Fruit fly (Drosophila melanogaster) whole organism, embryonic: ENCODE data around the gene Cby.

Experiments
- Ada2b ChIP-seq: fragments of 200-800 bp; sonication (Bioruptor generic); IDR thresholded peaks from 2 replicates; pipeline ENCODE4 v1.3.6; 2022; ENCODE audit warnings: missing biosample characterization, missing genetic modification characterization
- Aef1 ChIP-seq: fragments of 200-800 bp; sonication (Bioruptor generic); IDR thresholded peaks from 3 replicates; pipeline ENCODE4 v1.3.6; 2022; ENCODE audit warnings: missing biosample characterization, missing genetic modification characterization
- Atf6 ChIP-seq: fragments of 200-800 bp; sonication (Bioruptor generic); IDR thresholded peaks from 2 replicates; pipeline ENCODE4 v1.3.6; 2022; ENCODE audit warnings: missing biosample characterization, missing genetic modification characterization
- Awh ChIP-seq: fragments of 200-800 bp; sonication (Bioruptor generic); IDR thresholded peaks from 2 replicates; pipeline ENCODE4, ENCODE4 v1.3.6; 2022; ENCODE audit warnings: missing biosample characterization, missing genetic modification characterization
- B-H1 ChIP-seq: fragments of 200-800 bp; sonication (Bioruptor generic); IDR thresholded peaks from 3 replicates; pipeline ENCODE4 v1.3.6; 2022; ENCODE audit warnings: missing biosample characterization, missing genetic modification characterization
- CG12659 ChIP-seq: fragments of 200-800 bp; sonication (Bioruptor generic); optimal IDR thresholded peaks from 3 replicates; lab custom pipeline; 2017; ENCODE audit warnings: mild to moderate bottlenecking, missing biosample characterization, missing genetic modification reagents, missing genetic modification characterization
- CG13424 ChIP-seq: fragments of 200-800 bp; sonication (Bioruptor generic); optimal IDR thresholded peaks from 2 replicates; lab custom pipeline; 2019; ENCODE audit warnings: missing biosample characterization, mild to moderate bottlenecking, missing genetic modification characterization, moderate library complexity
- CG14441 ChIP-seq: fragments of 200-800 bp; sonication (Bioruptor generic); IDR thresholded peaks from 2 replicates; pipeline ENCODE4 v1.3.6; 2022; ENCODE audit warnings: missing biosample characterization, missing genetic modification characterization
- CG15479 ChIP-seq: fragments of 200-800 bp; sonication (Bioruptor generic); optimal IDR thresholded peaks from 3 replicates; lab custom pipeline; 2019; ENCODE audit warnings: missing biosample characterization, mild to moderate bottlenecking, missing genetic modification characterization, moderate library complexity
- CG1602 ChIP-seq: fragments of 200-800 bp; sonication (Bioruptor generic); optimal IDR thresholded peaks from 3 replicates; lab custom pipeline; 2016; ENCODE audit warnings: missing biosample characterization, missing genetic modification characterization
- CG16815 ChIP-seq: fragments of 200-800 bp; sonication (Bioruptor generic); optimal IDR thresholded peaks from 3 replicates; lab custom pipeline; 2017; ENCODE audit warnings: missing biosample characterization, mild to moderate bottlenecking, missing genetic modification characterization
- CG18476 ChIP-seq: fragments of 200-800 bp; sonication (Bioruptor generic); optimal IDR thresholded peaks from 2 replicates; lab custom pipeline; 2016; ENCODE audit warnings: missing biosample characterization, mild to moderate bottlenecking, missing genetic modification characterization
- CG2120 ChIP-seq: fragments of 200-800 bp; sonication (Bioruptor generic); optimal IDR thresholded peaks from 3 replicates; lab custom pipeline; 2016; ENCODE audit warnings: missing biosample characterization, missing genetic modification characterization
- CG3065 ChIP-seq: fragments of 200-800 bp; sonication (Bioruptor generic); optimal IDR thresholded peaks from 2 replicates; lab custom pipeline; 2016; ENCODE audit warnings: missing biosample characterization, missing genetic modification characterization
- CG3838 ChIP-seq: fragments of 200-800 bp; sonication (Bioruptor generic); optimal IDR thresholded peaks from 3 replicates; lab custom pipeline; 2016; ENCODE audit warnings: missing biosample characterization, missing genetic modification characterization
- CG43689 ChIP-seq: fragments of 200-800 bp; sonication (Bioruptor generic); IDR thresholded peaks from 2 replicates; pipeline ENCODE4 v1.3.6; 2022; ENCODE audit warnings: missing biosample characterization, missing genetic modification characterization
- CG4404 ChIP-seq: fragments of 200-800 bp; sonication (Bioruptor generic); IDR thresholded peaks from 2 replicates; pipeline ENCODE4 v1.3.6; 2022; ENCODE audit warnings: missing biosample characterization, missing genetic modification characterization
- CG4707 ChIP-seq: fragments of 200-800 bp; sonication (Bioruptor generic); optimal IDR thresholded peaks from 2 replicates; lab custom pipeline; 2018; ENCODE audit warnings: missing biosample characterization, mild to moderate bottlenecking, missing genetic modification characterization, moderate library complexity
- CG4730 ChIP-seq: fragments of 200-800 bp; sonication (Bioruptor generic); IDR thresholded peaks from 2 replicates; pipeline ENCODE4 v1.3.6; 2022; ENCODE audit warnings: missing biosample characterization, missing genetic modification characterization
- CG4854 ChIP-seq: fragments of 200-800 bp; sonication (Bioruptor generic); optimal IDR thresholded peaks from 2 replicates; lab custom pipeline; 2016; ENCODE audit warnings: missing biosample characterization, missing genetic modification characterization, inconsistent platforms
- CG5180 ChIP-seq: fragments of 200-800 bp; sonication (Bioruptor generic); optimal IDR thresholded peaks from 3 replicates; lab custom pipeline; 2017; ENCODE audit warnings: missing biosample characterization, missing genetic modification characterization, mild to moderate bottlenecking, moderate library complexity, missing genetic modification reagents
- CG7357 ChIP-seq: fragments of 200-800 bp; sonication (Bioruptor generic); IDR thresholded peaks from 3 replicates; pipeline ENCODE4 v1.3.6; 2022; ENCODE audit warnings: missing biosample characterization, missing genetic modification characterization
- CG8281 ChIP-seq: fragments of 200-800 bp; sonication (Bioruptor generic); optimal IDR thresholded peaks from 2 replicates; lab custom pipeline; 2018; ENCODE audit warnings: missing biosample characterization, mild to moderate bottlenecking, missing genetic modification characterization, moderate library complexity
- CG8388 ChIP-seq: fragments of 200-800 bp; sonication (Bioruptor generic); optimal IDR thresholded peaks from 2 replicates; lab custom pipeline; 2019; ENCODE audit warnings: missing biosample characterization, mild to moderate bottlenecking, missing genetic modification characterization, moderate library complexity
- CTCF ChIP-seq: fragments of 200-800 bp; sonication (Bioruptor generic); optimal IDR thresholded peaks from 2 replicates; lab custom pipeline; 2017; ENCODE audit warnings: missing biosample characterization, mild to moderate bottlenecking, missing genetic modification characterization, moderate library complexity
- HLH54F ChIP-seq: fragments of 200-800 bp; sonication (Bioruptor generic); optimal IDR thresholded peaks from 3 replicates; lab custom pipeline; 2016; ENCODE audit warnings: missing biosample characterization, missing genetic modification characterization
- Stat92E ChIP-seq, 3 experiments: fragments of >200 bp in 2 of 3; fragments of 200-800 bp in 1 of 3; sonication (Bioruptor generic) in 1 of 3; optimal IDR thresholded peaks; 2 replicates each; lab custom pipeline; 2017 to 2019; ENCODE audit warnings: missing biosample characterization in 3 of 3, missing genetic modification characterization in 3 of 3, mild to moderate bottlenecking in 1 of 3, moderate library complexity in 1 of 3
- YL-1 ChIP-seq: fragments of 200-800 bp; sonication (Bioruptor generic); optimal IDR thresholded peaks from 3 replicates; lab custom pipeline; 2017; ENCODE audit warnings: missing biosample characterization, mild to moderate bottlenecking, missing genetic modification characterization
- ato ChIP-seq: fragments of 200-800 bp; sonication (Bioruptor generic); IDR thresholded peaks from 2 replicates; pipeline ENCODE4 v1.3.6; 2022; ENCODE audit warnings: missing biosample characterization, missing genetic modification characterization; ENCODE audit not compliant: partially characterized antibody
- cad ChIP-seq: fragments of >200 bp; optimal IDR thresholded peaks from 2 replicates; lab custom pipeline; 2017; ENCODE audit warnings: missing biosample characterization, missing genetic modification characterization
- cas ChIP-seq: fragments of 200-800 bp; sonication (Bioruptor generic); IDR thresholded peaks from 2 replicates; pipeline ENCODE4 v1.3.6; 2022; ENCODE audit warnings: missing biosample characterization, missing genetic modification characterization
- chm ChIP-seq: fragments of 200-800 bp; sonication (Bioruptor generic); IDR thresholded peaks from 2 replicates; pipeline ENCODE4 v1.3.6; 2022; ENCODE audit warnings: missing biosample characterization, missing genetic modification characterization
- corto ChIP-seq: fragments of 200-800 bp; sonication (Bioruptor generic); optimal IDR thresholded peaks from 2 replicates; lab custom pipeline; 2016; ENCODE audit warnings: missing biosample characterization, mild to moderate bottlenecking, missing genetic modification characterization, moderate library complexity
- cwo ChIP-seq: fragments of 200-800 bp; sonication (Bioruptor generic); optimal IDR thresholded peaks from 3 replicates; lab custom pipeline; 2017; ENCODE audit warnings: missing biosample characterization, missing genetic modification characterization, mild to moderate bottlenecking, moderate library complexity, missing genetic modification reagents
- dm ChIP-seq: fragments of 200-800 bp; sonication (Bioruptor generic); optimal IDR thresholded peaks from 3 replicates; lab custom pipeline; 2016; ENCODE audit warnings: missing biosample characterization, missing genetic modification characterization
- emc ChIP-seq: fragments of 200-800 bp; sonication (Bioruptor generic); optimal IDR thresholded peaks from 2 replicates; lab custom pipeline; 2016; ENCODE audit warnings: missing biosample characterization, missing genetic modification characterization
- fd64A ChIP-seq: fragments of 200-800 bp; sonication (Bioruptor generic); optimal IDR thresholded peaks from 3 replicates; lab custom pipeline; 2018; ENCODE audit warnings: missing biosample characterization, mild to moderate bottlenecking, missing genetic modification characterization
- fu2 ChIP-seq: fragments of 200-800 bp; sonication (Bioruptor generic); optimal IDR thresholded peaks from 2 replicates; lab custom pipeline; 2016; ENCODE audit warnings: missing biosample characterization, missing genetic modification characterization
- insv ChIP-seq, 2 experiments: fragments of 200-800 bp; sonication (Bioruptor generic); optimal IDR thresholded peaks; 3 replicates each; lab custom pipeline; 2016 to 2018; ENCODE audit warnings: missing biosample characterization in 2 of 2, missing genetic modification characterization in 2 of 2
- jumu ChIP-seq: fragments of 200-800 bp; sonication (Bioruptor generic); optimal IDR thresholded peaks from 3 replicates; lab custom pipeline; 2016; ENCODE audit warnings: missing biosample characterization, missing genetic modification characterization
- nmo ChIP-seq: fragments of 200-800 bp; sonication (Bioruptor generic); optimal IDR thresholded peaks from 2 replicates; lab custom pipeline; 2018; ENCODE audit warnings: missing biosample characterization, mild to moderate bottlenecking, missing genetic modification characterization, moderate library complexity
- org-1 ChIP-seq: fragments of 200-800 bp; sonication (Bioruptor generic); optimal IDR thresholded peaks from 2 replicates; lab custom pipeline; 2017; ENCODE audit warnings: missing biosample characterization, missing genetic modification characterization
- pan ChIP-seq, 4 experiments: fragments of >200 bp in 3 of 4; fragments of 200-800 bp in 1 of 4; sonication (Bioruptor generic) in 1 of 4; optimal IDR thresholded peaks in 3 of 4; IDR thresholded peaks in 1 of 4; 2 replicates each; pipeline versions ENCODE4 v1.3.6 to Lab custom; 2017 to 2022; ENCODE audit warnings: missing biosample characterization in 2 of 4, missing genetic modification characterization in 2 of 4, mixed read lengths in 1 of 4
- pb ChIP-seq: fragments of 200-800 bp; sonication (Bioruptor generic); optimal IDR thresholded peaks from 3 replicates; lab custom pipeline; 2016; ENCODE audit warnings: missing biosample characterization, missing genetic modification characterization
- pita ChIP-seq: fragments of 200-800 bp; sonication (Bioruptor generic); optimal IDR thresholded peaks from 2 replicates; lab custom pipeline; 2017; ENCODE audit warnings: missing biosample characterization, mild to moderate bottlenecking, missing genetic modification characterization
- shn ChIP-seq: fragments of 200-800 bp; sonication (Bioruptor generic); optimal IDR thresholded peaks from 3 replicates; lab custom pipeline; 2016; ENCODE audit warnings: missing biosample characterization, missing genetic modification characterization
- sim ChIP-seq: fragments of 200-800 bp; sonication (Bioruptor generic); IDR thresholded peaks from 2 replicates; pipeline ENCODE4 v1.3.6; 2022; ENCODE audit warnings: missing biosample characterization, missing genetic modification characterization
- slp2 ChIP-seq: fragments of 200-800 bp; sonication (Bioruptor generic); optimal IDR thresholded peaks from 2 replicates; lab custom pipeline; 2016; ENCODE audit warnings: missing biosample characterization, missing genetic modification characterization
- stwl ChIP-seq: fragments of 200-800 bp; sonication (Bioruptor generic); optimal IDR thresholded peaks from 3 replicates; lab custom pipeline; 2018; ENCODE audit warnings: missing biosample characterization, mild to moderate bottlenecking, missing genetic modification characterization, moderate library complexity
- tna ChIP-seq: fragments of 200-800 bp; sonication (Bioruptor generic); IDR thresholded peaks from 2 replicates; pipeline ENCODE4 v1.3.6; 2022; ENCODE audit warnings: missing biosample characterization, missing genetic modification characterization; ENCODE audit not compliant: partially characterized antibody
- wor ChIP-seq: fragments of 200-800 bp; sonication (Bioruptor generic); IDR thresholded peaks from 2 replicates; pipeline ENCODE4 v1.3.6; 2022; ENCODE audit warnings: missing biosample characterization, missing genetic modification characterization
- zen ChIP-seq: fragments of 200-800 bp; sonication (Bioruptor generic); optimal IDR thresholded peaks from 3 replicates; lab custom pipeline; 2018; ENCODE audit warnings: missing biosample characterization, mild to moderate bottlenecking, missing genetic modification characterization, moderate library complexity

Cby gene

DNA sequence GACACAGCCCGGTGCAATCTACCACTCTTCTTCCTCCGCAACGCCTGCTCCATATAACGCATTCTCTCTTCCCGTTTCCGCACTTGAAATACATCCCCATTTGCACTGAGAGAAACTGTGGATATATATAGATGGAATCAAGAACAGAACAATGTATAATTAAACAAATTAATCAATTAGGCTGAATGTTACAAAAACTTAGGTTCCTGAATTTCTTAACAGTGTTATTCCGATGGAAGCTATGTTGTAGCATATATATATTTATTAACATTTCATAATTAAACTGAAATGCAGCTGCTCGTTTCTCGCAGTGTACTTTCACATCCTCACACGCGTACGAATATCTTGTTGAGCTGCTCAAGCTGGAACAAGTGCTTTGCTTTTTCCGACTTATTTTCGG lies 8.3 kb upstream of the Cby start (continued):
- TF ChIP-seq CG13424 (tag; lab: Kevin White, UChicago) (peak; percentile 43), jumu (GFP tag; lab: Kevin White, UChicago) (no peak), B-H1 (GFP tag; lab: Robert Waterston, UW) (no peak), CG4404 (GFP tag; lab: Robert Waterston, UW) (peak; percentile 50), fd64A (GFP tag; lab: Kevin White, UChicago) (no peak), HLH54F (GFP tag; lab: Kevin White, UChicago) (no peak), cad (GFP tag; lab: Kevin White, UChicago) (no peak), CG4854 (no peak), CG14441 (GFP tag; lab: Robert Waterston, UW) (no peak), emc (no peak), ato (no peak), dm (GFP tag; lab: Kevin White, UChicago) (no peak), CG5180 (GFP tag; lab: Kevin White, UChicago) (no peak), wor (GFP tag; lab: Robert Waterston, UW) (peak; percentile 32), CG1602 (GFP tag; lab: Kevin White, UChicago) (peak; percentile 32), CG12659 (peak; percentile 13), Aef1 (GFP tag; lab: Robert Waterston, UW) (no peak), chm (GFP tag; lab: Robert Waterston, UW) (no peak), zen (tag; lab: Kevin White, UChicago) (peak; percentile 47), cwo (GFP tag; lab: Kevin White, UChicago) (no peak), pita (GFP tag; lab: Kevin White, UChicago) (no peak), tna (GFP tag; lab: Robert Waterston, UW) (no peak), CG15479 (GFP tag; lab: Kevin White, UChicago) (no peak), cas (GFP tag; lab: Robert Waterston, UW) (no peak), Atf6 (GFP tag; lab: Robert Waterston, UW) (no peak), CG2120 (GFP tag; lab: Kevin White, UChicago) (no peak), slp2 (GFP tag; lab: Kevin White, UChicago) (no peak), pb (GFP tag; lab: Kevin White, UChicago) (no peak), CG8281 (no peak), YL-1 (no peak), Stat92E (GFP tag; optimal IDR thresholded peaks at IDR 0.05; lab: Kevin White, UChicago) (peak in 1 of 3 experiments; percentile 46), CG16815 (peak; percentile 55), Awh (no peak), sim (GFP tag; lab: Robert Waterston, UW) (no peak), CG4707 (GFP tag; lab: Kevin White, UChicago) (no peak), CG4730 (GFP tag; lab: Robert Waterston, UW) (no peak), CG3065 (GFP tag; lab: Kevin White, UChicago) (no peak), nmo (GFP tag; lab: Kevin White, UChicago) (peak; percentile 63), pan (optimal IDR thresholded peaks at IDR 0.05; lab: Kevin White, UChicago) (no peak), pan (GFP tag; optimal IDR thresholded peaks at IDR 0.05 in 1 of 2, IDR thresholded peaks at IDR 0.05 in 1 of 2) (no peak), CG3838 (GFP tag; lab: Kevin White, UChicago) (no peak), insv (GFP tag; optimal IDR thresholded peaks at IDR 0.05; lab: Kevin White, UChicago) (no peak), CG7357 (GFP tag; lab: Robert Waterston, UW) (0 out of 3 replicates have a peak, but pooled peaks have one; percentile 45), corto (peak; percentile 93), shn (GFP tag; lab: Kevin White, UChicago) (peak; percentile 5), CG43689 (GFP tag; lab: Robert Waterston, UW) (no peak), stwl (tag; lab: Kevin White, UChicago) (peak; percentile 14), org-1 (GFP tag; lab: Kevin White, UChicago) (peak; percentile 2), fu2 (GFP tag; lab: Kevin White, UChicago) (no peak), CG18476 (GFP tag; lab: Kevin White, UChicago) (peak; percentile 18), CTCF (GFP tag; lab: Kevin White, UChicago) (no peak), CG8388 (GFP tag; lab: Kevin White, UChicago) (peak; percentile 62), Ada2b (no peak)
